Worm (Caenorhabditis elegans) whole organism, dauer: ENCODE data around the gene dnj-23.

ENCODE experiments used
- unc-62 ChIP-seq: sonication (generic microtip); optimal IDR thresholded peaks from 2 replicates; lab custom pipeline; 2017; ENCODE audit warnings: missing biosample characterization, missing genetic modification reagents, missing genetic modification characterization

Gene dnj-23

DNA sequence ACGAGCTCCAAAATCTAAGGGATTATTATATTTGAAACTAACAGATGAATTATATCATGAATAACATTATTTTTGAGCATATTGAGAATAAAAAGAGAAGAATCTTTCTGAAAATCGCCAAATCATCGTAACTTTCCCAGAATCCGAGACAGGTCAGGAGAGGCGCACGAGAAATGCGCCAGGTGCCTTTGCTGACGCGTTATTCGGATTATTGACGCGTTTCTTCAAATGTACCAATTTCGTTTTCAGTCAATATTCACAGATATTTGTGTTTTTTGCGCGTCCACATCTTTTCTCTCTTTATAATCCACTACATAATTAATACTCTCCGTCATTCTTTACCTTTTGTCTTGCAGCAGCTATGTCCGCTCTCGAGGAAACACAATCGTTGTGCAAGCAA, 9.4 kb downstream of the dnj-23 start, which contains the start of gene T24H10.1:
T24H10.1 (plus strand) TSS at position 355 of the 400 bp plus-strand sequence.
- TF ChIP-seq unc-62 (GFP tag; lab: Kevin White, UChicago), result no peak

DNA sequence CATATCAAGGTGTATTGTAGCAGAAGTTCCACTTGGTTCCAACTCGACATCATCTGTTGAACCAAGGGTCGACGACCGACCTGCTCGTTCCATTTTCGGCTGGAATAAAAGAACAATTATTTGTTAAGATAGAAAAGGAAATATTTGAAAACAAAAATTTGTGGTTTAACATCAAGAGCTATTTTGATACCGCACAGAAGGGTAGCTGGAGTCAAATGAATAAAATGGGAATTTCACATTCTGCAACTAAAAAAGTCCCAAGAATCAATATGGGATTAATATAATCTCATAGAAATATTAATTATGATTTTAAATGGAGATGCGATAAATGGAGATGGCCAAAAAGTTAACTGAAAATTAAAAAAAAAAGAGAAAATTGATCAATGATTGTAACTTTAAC, 9.9 kb downstream of the dnj-23 start, which contains the start of gene clh-5:
clh-5 (minus strand) TSS at position 101 of the 400 bp plus-strand sequence.
- TF ChIP-seq unc-62 (GFP tag; lab: Kevin White, UChicago), result no peak

DNA sequence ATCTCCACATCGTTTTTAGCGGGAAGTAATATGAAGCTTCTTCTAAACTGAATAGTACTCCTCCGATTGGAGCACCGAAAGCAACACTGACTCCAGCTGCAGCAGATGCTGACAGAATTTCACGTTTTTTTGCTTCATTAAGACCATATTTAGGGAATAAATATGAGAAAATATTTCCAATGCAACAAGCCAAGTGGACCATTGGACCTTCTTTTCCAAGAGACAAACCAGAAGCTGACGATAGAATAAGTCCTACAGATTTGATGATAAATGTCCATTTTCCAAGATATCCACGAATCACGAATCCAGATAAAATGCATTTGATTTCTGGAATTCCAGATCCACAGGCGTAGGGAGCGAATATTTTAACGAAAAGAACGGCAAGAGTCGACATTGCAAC, 11.1 kb downstream of the dnj-23 start:
- TF ChIP-seq unc-62 (GFP tag; lab: Kevin White, UChicago), result no peak

DNA sequence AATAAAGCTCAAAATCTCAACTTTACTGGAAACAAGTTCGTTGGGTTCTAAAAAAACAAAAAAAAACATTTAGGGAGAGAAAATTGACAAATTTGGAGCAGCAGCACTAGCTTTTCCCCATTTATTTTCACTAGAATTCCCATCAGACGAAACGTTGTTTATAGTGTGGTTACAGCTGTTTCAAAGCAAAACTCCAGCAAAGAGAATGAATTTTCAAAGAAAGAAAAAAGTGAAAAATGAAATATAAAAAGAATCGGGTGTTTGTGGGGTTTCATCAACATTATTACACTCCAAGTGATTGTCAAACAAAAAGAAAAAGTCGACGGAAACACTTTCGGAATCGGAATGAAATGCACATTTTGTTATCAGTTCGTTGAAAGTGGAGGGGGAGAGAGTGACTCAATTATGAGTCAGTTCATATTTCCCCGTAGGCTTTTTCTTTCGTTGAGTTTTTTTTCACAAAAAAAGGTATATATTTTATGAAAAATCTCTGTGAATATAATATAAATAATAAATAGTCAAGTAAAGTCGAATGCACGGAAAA, 14.1 kb downstream of the dnj-23 start:
- TF ChIP-seq unc-62 (GFP tag; lab: Kevin White, UChicago), result no peak

DNA sequence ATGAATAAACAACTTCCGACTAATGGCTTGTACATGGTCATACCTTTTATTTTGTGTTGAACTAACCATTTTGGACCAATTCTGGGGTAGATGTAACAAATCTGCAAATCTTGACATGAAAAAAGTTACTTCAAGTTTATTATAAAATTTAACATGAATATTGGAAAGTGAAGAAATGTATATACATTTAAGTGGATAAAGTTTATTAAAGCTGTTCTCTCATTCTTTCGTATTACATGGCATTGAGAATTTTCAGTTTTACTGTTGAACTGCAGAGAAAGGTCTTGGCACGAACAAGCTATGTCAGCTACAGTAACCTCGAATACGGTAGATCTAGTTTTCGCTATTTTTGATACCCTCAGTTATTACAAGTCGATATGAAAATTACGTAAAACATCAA, 14.8 kb downstream of the dnj-23 start, which contains the start of gene C07H4.1:
C07H4.1 (minus strand) TSS at position 101 of the 400 bp plus-strand sequence.
- TF ChIP-seq unc-62 (GFP tag; lab: Kevin White, UChicago), result no peak

DNA sequence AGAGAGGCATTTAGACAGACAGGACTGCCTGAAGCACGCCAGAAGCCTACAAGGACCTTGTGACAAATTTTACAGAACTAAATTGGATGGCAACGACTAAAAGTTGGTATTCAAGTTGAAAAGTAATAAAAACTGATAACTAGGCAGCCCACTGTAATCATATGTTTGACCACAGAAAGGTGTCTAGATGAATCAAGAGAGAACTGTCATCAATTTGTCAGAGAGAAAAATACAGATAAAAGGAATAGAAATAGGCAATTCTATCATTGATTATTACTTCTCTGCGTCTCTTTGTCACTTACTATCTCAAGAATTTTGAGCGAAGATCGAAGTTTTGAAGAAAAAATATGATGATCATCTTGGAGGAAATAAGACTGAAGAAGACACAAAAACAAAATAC, 15.5 kb downstream of the dnj-23 start:
- TF ChIP-seq unc-62 (GFP tag; lab: Kevin White, UChicago), result no peak

DNA sequence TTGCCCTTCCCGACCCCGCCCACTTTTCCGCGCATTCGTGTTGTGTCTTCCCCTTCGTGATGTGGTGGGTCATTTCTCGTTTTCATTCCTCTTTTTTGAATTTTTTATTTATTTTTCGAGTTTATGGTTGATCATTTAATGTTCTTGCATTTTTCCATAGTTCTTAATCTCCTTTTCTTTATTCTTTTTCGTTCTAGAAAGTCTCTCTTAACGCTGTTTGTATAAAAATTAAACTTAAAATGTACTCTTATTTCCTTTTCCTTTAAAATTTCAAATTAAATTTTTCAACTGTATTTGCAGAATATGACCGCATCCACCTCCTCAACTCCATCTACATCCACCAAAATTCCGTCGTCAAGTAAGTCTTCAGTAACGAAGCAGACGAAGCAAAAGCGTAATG, 22.1 kb downstream of the dnj-23 start, which contains the start of gene hlh-3:
hlh-3 (plus strand) TSS at position 301 of the 400 bp plus-strand sequence.
- no peak for TF ChIP-seq unc-62 (GFP tag; lab: Kevin White, UChicago)

DNA sequence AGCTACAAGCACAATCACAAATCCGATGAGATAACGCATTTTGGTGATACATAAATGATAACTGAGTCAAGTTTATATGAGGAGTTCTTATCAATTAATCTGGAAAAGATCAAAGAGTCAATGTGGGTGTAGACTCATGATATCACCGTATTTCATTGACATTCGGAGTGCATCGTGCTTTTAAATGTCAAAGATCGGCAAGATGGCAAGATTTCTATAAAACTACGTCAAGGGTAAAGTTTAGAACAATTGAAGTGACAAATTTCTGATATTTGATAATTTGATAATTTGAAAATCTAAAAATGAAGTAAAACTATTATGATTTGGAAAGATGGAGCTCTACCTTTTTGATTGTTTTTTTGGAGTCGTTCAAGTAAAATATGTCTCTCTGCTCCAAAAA, 25.3 kb downstream of the dnj-23 start, which contains the start of gene sysm-1:
sysm-1 (minus strand) TSS at position 101 of the 400 bp plus-strand sequence.
- no peak for TF ChIP-seq unc-62 (GFP tag; lab: Kevin White, UChicago)

DNA sequence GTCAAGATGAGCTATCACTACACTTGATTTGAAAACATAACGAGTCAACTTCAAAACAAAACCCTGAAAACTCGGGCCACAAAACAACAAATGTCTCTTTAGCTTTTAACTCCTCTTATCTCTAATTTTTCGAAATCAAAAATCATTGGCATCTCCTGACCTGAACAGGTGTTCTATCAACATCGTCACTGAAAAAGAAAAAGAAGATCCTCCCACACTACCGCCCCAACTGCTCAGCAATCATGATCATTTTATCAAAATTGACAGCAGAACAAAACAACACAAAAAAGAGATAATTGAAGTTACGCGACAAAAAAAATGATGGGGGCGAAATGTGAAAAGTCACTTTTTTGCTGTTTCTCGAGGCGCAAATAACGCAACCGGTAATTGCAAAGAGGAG, 30.0 kb downstream of the dnj-23 start:
- no peak for TF ChIP-seq unc-62 (GFP tag; lab: Kevin White, UChicago)

DNA sequence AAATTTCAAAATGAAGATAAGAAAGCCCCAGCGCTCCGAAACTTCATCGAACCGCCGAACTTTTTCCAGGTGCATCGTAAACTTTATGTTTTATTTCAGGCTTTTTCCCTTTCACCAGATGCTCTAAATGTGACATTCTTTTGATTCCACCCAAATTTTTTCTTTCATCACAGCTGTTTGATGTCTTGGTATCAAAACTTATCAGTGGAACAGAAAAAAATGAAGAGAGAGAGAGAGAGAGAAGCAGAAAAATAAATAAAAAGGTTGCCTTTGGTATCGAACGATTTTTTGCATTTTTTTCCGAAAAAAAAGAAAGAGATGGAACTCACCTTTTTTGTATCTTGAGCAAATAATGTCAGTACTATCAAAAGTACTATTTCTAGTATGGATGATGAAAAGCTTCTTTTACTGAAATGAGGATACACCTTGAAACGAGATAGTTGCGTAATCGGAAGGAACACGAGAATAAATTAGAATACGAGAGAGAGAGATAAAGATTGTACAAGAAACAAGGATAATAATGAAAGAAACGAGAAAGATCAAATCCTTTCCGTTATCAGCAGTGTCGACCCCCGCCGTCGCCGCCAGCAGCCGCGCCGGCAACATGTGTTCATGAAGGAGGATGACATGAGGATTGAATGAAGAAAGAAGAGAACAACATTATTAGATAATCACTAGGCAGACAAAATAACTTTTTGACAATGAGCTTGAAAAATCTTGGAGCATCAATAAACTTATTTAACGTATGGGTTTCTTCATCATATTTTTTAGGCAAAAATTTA, 32.1 kb downstream of the dnj-23 start:
- no peak for TF ChIP-seq unc-62 (GFP tag; lab: Kevin White, UChicago)

DNA sequence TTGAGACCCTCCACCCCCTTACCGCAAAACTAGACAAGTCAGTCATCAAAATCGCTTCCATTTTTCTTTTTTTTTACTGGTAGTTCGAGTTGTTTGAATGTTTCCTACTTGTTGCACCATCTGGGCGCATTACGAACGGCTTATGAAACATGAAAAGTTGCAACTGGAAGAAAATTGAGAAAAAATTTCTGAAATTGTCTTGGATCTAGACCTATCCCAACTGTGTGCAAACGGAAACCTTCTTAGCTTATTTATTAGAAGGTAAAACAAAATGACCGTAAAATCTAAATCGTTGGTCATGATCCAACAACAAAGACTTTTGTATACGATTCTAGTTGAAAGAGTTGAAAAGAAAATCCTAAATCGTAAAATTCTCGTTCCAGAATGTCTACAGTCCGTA, 33.9 kb downstream of the dnj-23 start:
- no peak for TF ChIP-seq unc-62 (GFP tag; lab: Kevin White, UChicago)

DNA sequence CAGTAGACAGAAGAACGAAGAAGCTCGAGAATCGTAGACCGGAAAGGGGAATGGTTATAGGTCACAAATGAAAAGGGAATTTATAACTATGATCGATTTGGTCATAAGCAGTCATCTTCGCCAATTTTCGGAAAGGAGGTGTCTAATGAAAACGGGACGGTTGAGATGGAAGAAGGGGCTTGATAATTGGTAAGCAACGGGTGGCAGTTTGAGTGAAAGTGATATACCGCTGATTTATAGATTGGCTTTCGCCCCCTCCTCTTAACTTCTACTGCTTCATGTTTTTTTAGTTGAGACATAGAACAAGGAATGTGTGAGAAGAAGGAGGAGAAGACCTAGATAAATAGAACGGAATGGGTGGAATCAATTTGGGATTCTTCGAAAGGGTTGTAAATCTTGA, 35.6 kb downstream of the dnj-23 start:
- TF ChIP-seq unc-62 (GFP tag; lab: Kevin White, UChicago), result no peak

DNA sequence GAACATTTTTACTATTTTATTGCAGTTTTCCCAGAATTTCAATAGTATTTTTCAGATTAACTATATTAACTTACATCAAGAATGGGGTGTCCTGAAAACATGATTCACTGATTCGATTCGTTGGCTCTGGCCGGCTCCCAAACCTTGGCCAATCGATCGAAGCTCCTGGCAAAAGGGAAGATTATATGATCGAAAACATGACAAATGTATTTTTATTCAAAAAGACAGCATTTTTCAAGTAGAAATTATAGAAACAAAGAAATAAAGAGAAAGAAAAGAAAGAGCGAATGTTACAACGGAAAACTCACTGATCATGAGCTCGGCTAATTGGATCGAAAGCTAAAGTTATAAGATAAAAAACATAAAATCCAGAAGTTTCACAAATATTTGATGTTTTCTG, 37.7 kb downstream of the dnj-23 start, which contains the start of gene T24B8.4:
T24B8.4 (minus strand) TSS at position 101 of the 400 bp plus-strand sequence.
- TF ChIP-seq unc-62 (GFP tag; lab: Kevin White, UChicago), result no peak

DNA sequence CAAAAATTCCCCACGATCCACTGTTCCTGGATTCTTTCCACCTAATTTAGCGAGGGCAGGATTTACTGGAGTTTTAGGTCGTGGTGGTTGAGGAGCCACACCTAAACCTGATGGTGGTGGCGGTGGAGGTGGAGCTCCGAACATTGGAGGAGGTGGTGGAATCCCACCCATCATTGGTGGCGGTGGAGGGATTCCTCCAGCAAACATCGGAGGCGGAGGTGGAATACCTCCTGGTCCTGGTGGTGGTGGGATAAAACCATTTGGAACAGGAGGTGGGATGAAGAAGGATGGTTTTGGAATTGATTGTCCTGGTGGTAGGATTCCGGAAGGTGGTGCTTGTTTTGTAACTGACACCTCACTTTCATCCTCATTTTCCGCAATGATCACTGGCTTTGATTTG, 38.6 kb downstream of the dnj-23 start:
- TF ChIP-seq unc-62 (GFP tag; lab: Kevin White, UChicago), result no peak

DNA sequence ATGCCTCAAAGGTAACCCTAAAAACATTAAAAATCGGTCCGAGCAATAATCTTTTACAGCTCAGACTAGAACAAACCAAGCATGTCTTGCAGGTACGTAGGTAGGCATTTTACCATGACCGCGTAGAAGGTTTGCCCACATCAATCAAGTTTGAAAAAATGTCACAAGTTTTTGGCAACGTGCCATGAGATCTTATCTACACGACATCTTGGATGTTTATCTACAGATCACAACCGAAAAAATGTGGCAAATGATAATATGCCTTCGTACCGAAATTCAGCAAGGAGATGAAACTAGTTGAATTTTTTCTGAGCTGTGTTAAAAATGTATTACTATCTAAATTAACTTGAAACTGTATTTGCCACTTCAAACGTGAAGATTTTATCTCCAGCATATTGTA, 44.0 kb downstream of the dnj-23 start:
- TF ChIP-seq unc-62 (GFP tag; lab: Kevin White, UChicago), result no peak

DNA sequence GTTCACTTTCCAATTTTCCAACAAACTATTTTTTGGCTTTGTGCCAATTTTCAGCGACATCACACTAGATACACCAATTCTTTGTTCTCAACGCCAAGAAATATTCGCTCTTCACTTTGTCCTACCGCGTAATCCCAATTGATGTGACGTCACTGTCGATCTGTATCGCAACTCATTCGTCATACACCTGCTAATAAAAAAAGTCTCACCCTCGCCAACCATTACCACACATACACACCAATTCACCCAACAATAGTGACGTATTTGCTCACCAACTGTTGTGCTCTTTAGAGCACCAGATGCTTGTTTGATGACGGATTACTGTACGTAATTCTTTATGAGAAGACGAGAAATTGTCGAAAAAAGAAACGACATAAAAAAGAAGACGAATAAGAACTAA, 45.0 kb downstream of the dnj-23 start:
- TF ChIP-seq unc-62 (GFP tag; lab: Kevin White, UChicago), result no peak
